Worm (Caenorhabditis elegans) whole organism, L4 larva: Measurements from ENCODE around the gene meg-2.

ENCODE experiments used
- D1046.2 ChIP-seq: fragments of 200-800 bp; sonication (Bioruptor generic); IDR thresholded peaks from 2 replicates; pipeline ENCODE4 v1.3.6; 2022; ENCODE audit warnings: missing genetic modification characterization, missing compliant biosample characterization
- F10B5.3 ChIP-seq: sonication (generic microtip); optimal IDR thresholded peaks from 2 replicates; lab custom pipeline; 2016; ENCODE audit warnings: mild to moderate bottlenecking, missing genetic modification characterization, missing compliant biosample characterization
- F37D6.2 ChIP-seq: sonication (generic microtip); optimal IDR thresholded peaks from 2 replicates; lab custom pipeline; 2016; ENCODE audit warnings: mild to moderate bottlenecking, missing genetic modification characterization, missing compliant biosample characterization
- T20F7.1 ChIP-seq: fragments of 200-800 bp; sonication (Bioruptor generic); optimal IDR thresholded peaks from 2 replicates; lab custom pipeline; 2018; ENCODE audit warnings: mild to moderate bottlenecking, missing genetic modification characterization, missing compliant biosample characterization
- T26A8.4 ChIP-seq: fragments of 200-800 bp; sonication (Bioruptor generic); IDR thresholded peaks from 2 replicates; pipeline ENCODE4 v1.3.6; 2022; ENCODE audit warnings: missing genetic modification characterization, missing compliant biosample characterization
- Y105C5A.15 ChIP-seq: fragments of 200-800 bp; sonication (Bioruptor generic); IDR thresholded peaks from 2 replicates; pipeline ENCODE4 v1.3.6; 2022; ENCODE audit warnings: missing genetic modification characterization, missing compliant biosample characterization
- Y75B8A.6 ChIP-seq: fragments of 200-800 bp; sonication (Bioruptor generic); IDR thresholded peaks from 2 replicates; pipeline ENCODE4 v1.3.6; 2022; ENCODE audit warnings: missing genetic modification reagents, missing genetic modification characterization, missing compliant biosample characterization
- aha-1 ChIP-seq: fragments of 150-350 bp; peaks from one replicate; lab custom pipeline; 2014; ENCODE audit warnings: missing biosample characterization, missing genetic modification characterization
- ceh-28 ChIP-seq: fragments of 150-350 bp; optimal IDR thresholded peaks from 2 replicates; lab custom pipeline; 2014; ENCODE audit warnings: missing biosample characterization, missing genetic modification reagents, missing genetic modification characterization
- ceh-32 ChIP-seq: sonication (generic microtip); optimal IDR thresholded peaks from 2 replicates; lab custom pipeline; 2016; ENCODE audit warnings: mild to moderate bottlenecking, missing genetic modification characterization, missing compliant biosample characterization; ENCODE audit not compliant: poor library complexity
- ceh-82 ChIP-seq: sonication (generic microtip); optimal IDR thresholded peaks from 2 replicates; lab custom pipeline; 2017; ENCODE audit warnings: missing biosample characterization, missing genetic modification characterization
- ces-1 ChIP-seq: fragments of 150-350 bp; sonication (generic microtip); optimal IDR thresholded peaks from 4 replicates; lab custom pipeline; 2014; ENCODE audit warnings: missing biosample characterization, missing genetic modification reagents, missing genetic modification characterization
- cey-2 ChIP-seq: sonication (generic microtip); optimal IDR thresholded peaks from 3 replicates; lab custom pipeline; 2017; ENCODE audit warnings: missing genetic modification characterization, mild to moderate bottlenecking, missing compliant biosample characterization, antibody characterized with exemption, borderline replicate concordance; ENCODE audit not compliant: insufficient read depth
- daf-19 ChIP-seq: fragments of 200-800 bp; sonication (Bioruptor generic); conservative IDR thresholded peaks from 2 replicates; pipeline ENCODE4 v1.3.6; 2022; ENCODE audit warnings: missing genetic modification characterization, missing compliant biosample characterization
- dmd-6 ChIP-seq: fragments of 200-800 bp; sonication (Bioruptor generic); IDR thresholded peaks from 2 replicates; pipeline ENCODE4 v1.3.6; 2022; ENCODE audit warnings: missing genetic modification reagents, missing genetic modification characterization, missing compliant biosample characterization
- dmd-8 ChIP-seq: fragments of 200-800 bp; sonication (Bioruptor generic); IDR thresholded peaks from 2 replicates; pipeline ENCODE4 v1.3.6; 2022; ENCODE audit warnings: missing genetic modification characterization, missing compliant biosample characterization
- dmd-9 ChIP-seq: fragments of 200-800 bp; sonication (Bioruptor generic); IDR thresholded peaks from 2 replicates; pipeline ENCODE4 v1.3.6; 2022; ENCODE audit warnings: missing genetic modification reagents, missing genetic modification characterization, missing compliant biosample characterization
- dpl-1 ChIP-seq: fragments of 150-350 bp; optimal IDR thresholded peaks from 2 replicates; lab custom pipeline; 2014; ENCODE audit warnings: missing biosample characterization, missing genetic modification reagents, missing genetic modification characterization
- egl-27 ChIP-seq: sonication (generic microtip); optimal IDR thresholded peaks from 3 replicates; lab custom pipeline; 2017; ENCODE audit warnings: missing biosample characterization, missing genetic modification reagents, missing genetic modification characterization
- hlh-11 ChIP-seq: fragments of 200-800 bp; sonication (Bioruptor generic); optimal IDR thresholded peaks from 2 replicates; lab custom pipeline; 2018; ENCODE audit warnings: mild to moderate bottlenecking, missing genetic modification characterization, missing compliant biosample characterization
- hlh-30 ChIP-seq: sonication (generic microtip); optimal IDR thresholded peaks from 2 replicates; lab custom pipeline; 2017; ENCODE audit warnings: antibody characterized with exemption, mild to moderate bottlenecking, missing genetic modification characterization, missing compliant biosample characterization; ENCODE audit not compliant: insufficient read depth
- jun-1 ChIP-seq: fragments of 150-350 bp; optimal IDR thresholded peaks from 2 replicates; lab custom pipeline; 2014; ENCODE audit warnings: missing biosample characterization, missing genetic modification reagents, missing genetic modification characterization
- lin-1 ChIP-seq: fragments of 200-800 bp; sonication (Bioruptor generic); IDR thresholded peaks from 2 replicates; pipeline ENCODE4 v1.3.6; 2022; ENCODE audit warnings: missing genetic modification reagents, missing genetic modification characterization, missing compliant biosample characterization
- lin-13 ChIP-seq: fragments of 150-350 bp; optimal IDR thresholded peaks from 2 replicates; lab custom pipeline; 2014; ENCODE audit warnings: missing biosample characterization, missing genetic modification reagents, missing genetic modification characterization
- lin-29 ChIP-seq: fragments of 200-800 bp; sonication (Bioruptor generic); IDR thresholded peaks from 2 replicates; pipeline ENCODE4 v1.3.6; 2022; ENCODE audit warnings: missing genetic modification reagents, missing genetic modification characterization, missing compliant biosample characterization
- madf-5 ChIP-seq, 2 experiments: fragments of 200-800 bp; sonication (Bioruptor generic); IDR thresholded peaks; 2 replicates each; pipeline ENCODE4 v1.3.6; 2022; ENCODE audit warnings: missing compliant biosample characterization in 2 of 2, missing genetic modification characterization in 2 of 2
- mdt-29 ChIP-seq: fragments of 200-800 bp; sonication (Bioruptor generic); IDR thresholded peaks from 2 replicates; pipeline ENCODE4 v1.3.6; 2022; ENCODE audit warnings: missing genetic modification reagents, missing genetic modification characterization, missing compliant biosample characterization
- mep-1 ChIP-seq: fragments of 150-350 bp; sonication (generic microtip); optimal IDR thresholded peaks from 3 replicates; lab custom pipeline; 2014; ENCODE audit warnings: missing biosample characterization, missing genetic modification characterization
- mes-2 ChIP-seq: sonication (generic microtip); optimal IDR thresholded peaks from 2 replicates; lab custom pipeline; 2016; ENCODE audit warnings: missing genotype, mild to moderate bottlenecking, missing genetic modification characterization, missing compliant biosample characterization; ENCODE audit not compliant: poor library complexity, severe bottlenecking
- mxl-3 ChIP-seq: fragments of 200-800 bp; sonication (Bioruptor generic); optimal IDR thresholded peaks from 2 replicates; lab custom pipeline; 2018; ENCODE audit warnings: mild to moderate bottlenecking, missing genetic modification characterization, missing compliant biosample characterization
- nhr-28 ChIP-seq: fragments of 150-350 bp; optimal IDR thresholded peaks from 2 replicates; lab custom pipeline; 2014; ENCODE audit warnings: missing biosample characterization, missing genetic modification characterization
- nhr-41 ChIP-seq: fragments of 200-800 bp; sonication (Bioruptor generic); IDR thresholded peaks from 2 replicates; pipeline ENCODE4 v1.3.6; 2022; ENCODE audit warnings: missing genetic modification reagents, missing genetic modification characterization, missing compliant biosample characterization
- nhr-42 ChIP-seq: fragments of 200-800 bp; sonication (Bioruptor generic); IDR thresholded peaks from 2 replicates; pipeline ENCODE4 v1.3.6; 2022; ENCODE audit warnings: missing genetic modification characterization, missing compliant biosample characterization
- nhr-6 ChIP-seq: fragments of 150-350 bp; optimal IDR thresholded peaks from 2 replicates; lab custom pipeline; 2014; ENCODE audit warnings: missing biosample characterization, missing genetic modification characterization
- nhr-76 ChIP-seq: fragments of 150-350 bp; optimal IDR thresholded peaks from 2 replicates; lab custom pipeline; 2014; ENCODE audit warnings: missing biosample characterization, missing genetic modification characterization
- rbr-2 ChIP-seq: sonication (generic microtip); optimal IDR thresholded peaks from 2 replicates; lab custom pipeline; 2016; ENCODE audit warnings: missing genotype, missing genetic modification characterization, missing compliant biosample characterization
- skn-1 ChIP-seq: fragments of 150-350 bp; optimal IDR thresholded peaks from 2 replicates; lab custom pipeline; 2014; ENCODE audit warnings: missing biosample characterization, missing genetic modification characterization
- spr-1 ChIP-seq: sonication (generic microtip); optimal IDR thresholded peaks from 2 replicates; lab custom pipeline; 2016; ENCODE audit warnings: mild to moderate bottlenecking, missing genetic modification characterization, missing compliant biosample characterization
- unc-62 ChIP-seq, 3 experiments: fragments of 150-350 bp in 1 of 3; sonication (generic microtip); optimal IDR thresholded peaks in 2 of 3; peaks in 1 of 3; 1 replicate in 1 of 3; 2 replicates in 2 of 3; lab custom pipeline; 2014 to 2017; ENCODE audit warnings: missing biosample characterization in 3 of 3, missing genetic modification characterization in 3 of 3, missing genetic modification reagents in 3 of 3, missing genotype in 1 of 3
- zag-1 ChIP-seq: fragments of 150-350 bp; optimal IDR thresholded peaks from 2 replicates; lab custom pipeline; 2014; ENCODE audit warnings: missing biosample characterization, missing genetic modification characterization
- zfp-2 ChIP-seq: sonication (generic microtip); optimal IDR thresholded peaks from 2 replicates; lab custom pipeline; 2016; ENCODE audit warnings: mild to moderate bottlenecking, missing genetic modification characterization, missing compliant biosample characterization
- zip-11 ChIP-seq: fragments of 200-800 bp; sonication (Bioruptor generic); IDR thresholded peaks from 2 replicates; pipeline ENCODE4 v1.3.6; 2022; ENCODE audit warnings: missing genetic modification characterization, missing compliant biosample characterization
- zip-2 ChIP-seq: fragments of 150-350 bp; optimal IDR thresholded peaks from 2 replicates; lab custom pipeline; 2014; ENCODE audit warnings: missing biosample characterization, missing genetic modification characterization
- ztf-11 ChIP-seq: fragments of 150-350 bp; optimal IDR thresholded peaks from 2 replicates; lab custom pipeline; 2014; ENCODE audit warnings: missing biosample characterization, missing genetic modification characterization
- ztf-7 ChIP-seq: fragments of 150-350 bp; optimal IDR thresholded peaks from 2 replicates; lab custom pipeline; 2014; ENCODE audit warnings: missing biosample characterization, missing genetic modification characterization

Gene meg-2

ce11 chrX:13940287-13940686, 14.4 kb upstream of the meg-2 start:
- TF ChIP-seq T26A8.4 (GFP tag; lab: Robert Waterston, UW) = 0 out of 2 replicates have a peak, but pooled peaks have one; percentile 25
- no peak for TF ChIP-seq nhr-41
- TF ChIP-seq aha-1 (tag; lab: Kevin White, UChicago) = peak; percentile 88

ce11 chrX:13939388-13939787, 13.5 kb upstream of the meg-2 start:
- TF ChIP-seq ceh-28 (tag; lab: Kevin White, UChicago) (no peak), mep-1 (tag; lab: Kevin White, UChicago) (no peak), unc-62 (GFP tag; optimal IDR thresholded peaks at IDR 0.05 in 1 of 2; lab: Kevin White, UChicago) (peak in 1 of 2 experiments; percentile 99), unc-62 (tag; optimal IDR thresholded peaks at IDR 0.05; lab: Kevin White, UChicago) (no peak), F37D6.2 (no peak), ces-1 (GFP tag; lab: Kevin White, UChicago) (no peak), rbr-2 (tag; lab: Kevin White, UChicago) (no peak), lin-13 (GFP tag; lab: Kevin White, UChicago) (no peak), F10B5.3 (no peak), dmd-6 (GFP tag; lab: Robert Waterston, UW) (no peak), zip-11 (GFP tag; lab: Robert Waterston, UW) (no peak), cey-2 (tag; lab: Kevin White, UChicago) (no peak), nhr-28 (tag; lab: Kevin White, UChicago) (peak; percentile 19), nhr-41 (no peak)
- TF ChIP-seq, all 104 proteins: peak for 2

ce11 chrX:13937910-13938309, 12.0 kb upstream of the meg-2 start:
- TF ChIP-seq daf-19 (GFP tag; lab: Robert Waterston, UW) (no peak), lin-29 (GFP tag; lab: Robert Waterston, UW) (no peak), nhr-6 (tag; lab: Kevin White, UChicago) (no peak), ceh-82 (tag; lab: Kevin White, UChicago) (no peak), ztf-11 (no peak), zip-2 (tag; lab: Kevin White, UChicago) (no peak), madf-5 (GFP tag; IDR thresholded peaks at IDR 0.05; lab: Robert Waterston, UW) (no peak), jun-1 (tag; lab: Kevin White, UChicago) (no peak), unc-62 (GFP tag; optimal IDR thresholded peaks at IDR 0.05 in 1 of 2; lab: Kevin White, UChicago) (no peak), unc-62 (tag; optimal IDR thresholded peaks at IDR 0.05; lab: Kevin White, UChicago) (no peak), ztf-7 (tag; lab: Kevin White, UChicago) (no peak), hlh-30 (tag; lab: Kevin White, UChicago) (peak; percentile 4), mxl-3 (GFP tag; lab: Kevin White, UChicago) (peak; percentile 8), spr-1 (no peak)
- TF ChIP-seq, all 104 proteins: peak for 2

ce11 chrX:13937350-13937749, 11.4 kb upstream of the meg-2 start:
- TF ChIP-seq unc-62 (GFP tag; optimal IDR thresholded peaks at IDR 0.05 in 1 of 2; lab: Kevin White, UChicago) = peak in 1 of 2 experiments; percentile 84
- no peak for TF ChIP-seq unc-62 (tag; optimal IDR thresholded peaks at IDR 0.05; lab: Kevin White, UChicago)
- no peak for TF ChIP-seq zag-1 (tag; lab: Kevin White, UChicago)
- TF ChIP-seq daf-19 (GFP tag; lab: Robert Waterston, UW) = no peak
- no peak for TF ChIP-seq nhr-42 (GFP tag; lab: Robert Waterston, UW)
- TF ChIP-seq skn-1 (tag; lab: Kevin White, UChicago) = no peak
- TF ChIP-seq spr-1 = no peak
- TF ChIP-seq nhr-76 (tag; lab: Kevin White, UChicago) = no peak
- TF ChIP-seq lin-1 (GFP tag; lab: Robert Waterston, UW) = no peak
- TF ChIP-seq F37D6.2 = no peak
- no peak for TF ChIP-seq D1046.2 (GFP tag; lab: Robert Waterston, UW)
- TF ChIP-seq dmd-8 (GFP tag; lab: Robert Waterston, UW) = no peak
- peak; percentile 67 for TF ChIP-seq dmd-6 (GFP tag; lab: Robert Waterston, UW)
- TF ChIP-seq lin-13 (GFP tag; lab: Kevin White, UChicago) = no peak
- no peak for TF ChIP-seq egl-27 (tag; lab: Kevin White, UChicago)
- no peak for TF ChIP-seq zfp-2 (tag; lab: Kevin White, UChicago)
- no peak for TF ChIP-seq T26A8.4 (GFP tag; lab: Robert Waterston, UW)
- TF ChIP-seq dpl-1 (GFP tag; lab: Kevin White, UChicago) = no peak
- TF ChIP-seq Y105C5A.15 (GFP tag; lab: Robert Waterston, UW) = no peak
- TF ChIP-seq hlh-11 (tag; lab: Kevin White, UChicago) = peak; percentile 55
- no peak for TF ChIP-seq rbr-2 (tag; lab: Kevin White, UChicago)
- no peak for TF ChIP-seq T20F7.1
- no peak for TF ChIP-seq dmd-9 (GFP tag; lab: Robert Waterston, UW)
- no peak for TF ChIP-seq ceh-32 (tag; lab: Kevin White, UChicago)
- TF ChIP-seq mes-2 (tag; lab: Kevin White, UChicago) = no peak
- TF ChIP-seq nhr-6 (tag; lab: Kevin White, UChicago) = no peak
- no peak for TF ChIP-seq mdt-29 (GFP tag; lab: Robert Waterston, UW)
- TF ChIP-seq mep-1 (tag; lab: Kevin White, UChicago) = no peak
- no peak for TF ChIP-seq Y75B8A.6 (GFP tag; lab: Robert Waterston, UW)
